Fruit fly (Drosophila melanogaster) whole organism, prepupa: ENCODE data around the gene CG14312.

Experiments used
- CG10631 ChIP-seq: fragments of 200-800 bp; sonication (Bioruptor generic); optimal IDR thresholded peaks from 2 replicates; lab custom pipeline; 2016; ENCODE audit warnings: missing biosample characterization, missing genetic modification characterization
- CG10669 ChIP-seq: fragments of 200-800 bp; sonication (Bioruptor generic); optimal IDR thresholded peaks from 3 replicates; lab custom pipeline; 2018; ENCODE audit warnings: missing biosample characterization, mild to moderate bottlenecking, missing genetic modification characterization, moderate library complexity
- CG11294 ChIP-seq: fragments of 200-800 bp; sonication (Bioruptor generic); IDR thresholded peaks from 2 replicates; pipeline ENCODE4 v1.3.6; 2022; ENCODE audit warnings: missing biosample characterization, missing genetic modification characterization
- CG11902 ChIP-seq: fragments of 200-800 bp; sonication (Bioruptor generic); optimal IDR thresholded peaks from 3 replicates; lab custom pipeline; 2016; ENCODE audit warnings: missing biosample characterization, missing genetic modification characterization
- CG15336 ChIP-seq: fragments of 200-800 bp; sonication (Bioruptor generic); IDR thresholded peaks from 2 replicates; pipeline ENCODE4 v1.3.6; 2022; ENCODE audit warnings: missing biosample characterization, missing genetic modification characterization
- CG1621 ChIP-seq: fragments of 200-800 bp; sonication (Bioruptor generic); optimal IDR thresholded peaks from 3 replicates; lab custom pipeline; 2018; ENCODE audit warnings: missing biosample characterization, mild to moderate bottlenecking, missing genetic modification characterization
- CG16779 ChIP-seq: fragments of 200-800 bp; sonication (Bioruptor generic); optimal IDR thresholded peaks from 3 replicates; lab custom pipeline; 2017; ENCODE audit warnings: missing biosample characterization, mild to moderate bottlenecking, missing genetic modification characterization
- CG31627 ChIP-seq: fragments of 200-800 bp; sonication (Bioruptor generic); optimal IDR thresholded peaks from 3 replicates; lab custom pipeline; 2016; ENCODE audit warnings: missing biosample characterization, missing genetic modification characterization
- CG34406 ChIP-seq: fragments of 200-800 bp; sonication (Bioruptor generic); optimal IDR thresholded peaks from 3 replicates; lab custom pipeline; 2016; ENCODE audit warnings: missing biosample characterization, missing genetic modification characterization
- CG3919 ChIP-seq: fragments of 200-800 bp; sonication (Bioruptor generic); optimal IDR thresholded peaks from 3 replicates; lab custom pipeline; 2016; ENCODE audit warnings: missing biosample characterization, missing genetic modification characterization
- CG4318 ChIP-seq: fragments of 200-800 bp; sonication (Bioruptor generic); optimal IDR thresholded peaks from 3 replicates; lab custom pipeline; 2017; ENCODE audit warnings: missing biosample characterization, mild to moderate bottlenecking, missing genetic modification characterization
- CG6276 ChIP-seq: fragments of 200-800 bp; sonication (Bioruptor generic); optimal IDR thresholded peaks from 2 replicates; lab custom pipeline; 2017; ENCODE audit warnings: missing biosample characterization, mild to moderate bottlenecking, missing genetic modification characterization
- CG6808 ChIP-seq: fragments of 200-800 bp; sonication (Bioruptor generic); optimal IDR thresholded peaks from 3 replicates; lab custom pipeline; 2017; ENCODE audit warnings: missing biosample characterization, missing genetic modification characterization, mild to moderate bottlenecking, moderate library complexity, missing genetic modification reagents
- CG7368 ChIP-seq: fragments of 200-800 bp; sonication (Bioruptor generic); optimal IDR thresholded peaks from 3 replicates; lab custom pipeline; 2016; ENCODE audit warnings: missing biosample characterization, missing genetic modification characterization
- CG8119 ChIP-seq: fragments of 200-800 bp; sonication (Bioruptor generic); IDR thresholded peaks from 3 replicates; pipeline ENCODE4 v1.3.6; 2022; ENCODE audit warnings: missing biosample characterization, missing genetic modification characterization
- CG8319 ChIP-seq: fragments of 200-800 bp; sonication (Bioruptor generic); optimal IDR thresholded peaks from 3 replicates; lab custom pipeline; 2016; ENCODE audit warnings: missing biosample characterization, missing genetic modification characterization
- CG8632 ChIP-seq: fragments of 200-800 bp; sonication (Bioruptor generic); optimal IDR thresholded peaks from 3 replicates; lab custom pipeline; 2016; ENCODE audit warnings: missing biosample characterization, missing genetic modification characterization
- CG9139 ChIP-seq: fragments of 200-800 bp; sonication (Bioruptor generic); optimal IDR thresholded peaks from 3 replicates; lab custom pipeline; 2017; ENCODE audit warnings: missing biosample characterization, mild to moderate bottlenecking, missing genetic modification characterization
- Eip75B ChIP-seq: fragments of 200-800 bp; sonication (Bioruptor generic); optimal IDR thresholded peaks from 3 replicates; lab custom pipeline; 2016; ENCODE audit warnings: missing biosample characterization, missing genetic modification characterization
- Eip78C ChIP-seq: fragments of 200-800 bp; sonication (Bioruptor generic); peaks from one replicate; lab custom pipeline; 2016; ENCODE audit warnings: missing biosample characterization, missing genetic modification characterization
- Eip93F ChIP-seq: fragments of 200-800 bp; sonication (Bioruptor generic); optimal IDR thresholded peaks from 2 replicates; lab custom pipeline; 2016; ENCODE audit warnings: missing biosample characterization, mild to moderate bottlenecking, missing genetic modification characterization
- Ets21C ChIP-seq: fragments of 200-800 bp; sonication (Bioruptor generic); optimal IDR thresholded peaks from 3 replicates; lab custom pipeline; 2016; ENCODE audit warnings: missing biosample characterization, missing genetic modification characterization
- Ets96B ChIP-seq: fragments of 200-800 bp; optimal IDR thresholded peaks from 2 replicates; lab custom pipeline; 2019; ENCODE audit warnings: missing biosample characterization, mild to moderate bottlenecking, missing genetic modification characterization, moderate library complexity
- Gug ChIP-seq: fragments of 200-800 bp; sonication (Bioruptor generic); IDR thresholded peaks from 2 replicates; pipeline ENCODE4 v1.3.6; 2022; ENCODE audit warnings: missing biosample characterization, missing genetic modification characterization
- Hr4 ChIP-seq: fragments of 200-800 bp; sonication (Bioruptor generic); optimal IDR thresholded peaks from 3 replicates; lab custom pipeline; 2016; ENCODE audit warnings: missing biosample characterization, missing genetic modification characterization
- Lpt ChIP-seq: fragments of 200-800 bp; sonication (Bioruptor generic); optimal IDR thresholded peaks from 3 replicates; lab custom pipeline; 2016; ENCODE audit warnings: missing biosample characterization, missing genetic modification characterization
- Met ChIP-seq: fragments of 200-800 bp; sonication (Bioruptor generic); optimal IDR thresholded peaks from 3 replicates; lab custom pipeline; 2016; ENCODE audit warnings: missing biosample characterization, missing genetic modification characterization
- OdsH ChIP-seq: fragments of 200-800 bp; sonication (Bioruptor generic); optimal IDR thresholded peaks from 3 replicates; lab custom pipeline; 2016; ENCODE audit warnings: missing biosample characterization, missing genetic modification characterization
- Sox102F ChIP-seq: fragments of 200-800 bp; sonication (Bioruptor generic); optimal IDR thresholded peaks from 2 replicates; lab custom pipeline; 2016; ENCODE audit warnings: missing biosample characterization, mild to moderate bottlenecking, missing genetic modification characterization
- Sox14 ChIP-seq: fragments of 200-800 bp; sonication (Bioruptor generic); optimal IDR thresholded peaks from 3 replicates; lab custom pipeline; 2016; ENCODE audit warnings: missing biosample characterization, missing genetic modification characterization
- Sox15 ChIP-seq: fragments of 200-800 bp; sonication (Bioruptor generic); optimal IDR thresholded peaks from 3 replicates; lab custom pipeline; 2016; ENCODE audit warnings: missing biosample characterization, missing genetic modification characterization
- achi ChIP-seq: fragments of 200-800 bp; sonication (Bioruptor generic); optimal IDR thresholded peaks from 3 replicates; lab custom pipeline; 2016; ENCODE audit warnings: missing biosample characterization, missing genetic modification characterization
- acj6 ChIP-seq: fragments of 200-800 bp; sonication (Bioruptor generic); optimal IDR thresholded peaks from 3 replicates; lab custom pipeline; 2016; ENCODE audit warnings: missing biosample characterization, missing genetic modification characterization
- dac ChIP-seq: fragments of 200-800 bp; sonication (Bioruptor generic); optimal IDR thresholded peaks from 2 replicates; lab custom pipeline; 2017; ENCODE audit warnings: missing biosample characterization, mild to moderate bottlenecking, missing genetic modification characterization
- dsx ChIP-seq: fragments of 200-800 bp; optimal IDR thresholded peaks from 3 replicates; lab custom pipeline; 2019; ENCODE audit warnings: missing biosample characterization, mild to moderate bottlenecking, missing genetic modification characterization, moderate library complexity; ENCODE audit not compliant: poor library complexity, severe bottlenecking
- eg ChIP-seq: fragments of 200-800 bp; sonication (Bioruptor generic); IDR thresholded peaks from 3 replicates; pipeline ENCODE4 v1.3.6; 2022; ENCODE audit warnings: missing biosample characterization, missing genetic modification characterization
- esn ChIP-seq: fragments of 200-800 bp; sonication (Bioruptor generic); optimal IDR thresholded peaks from 2 replicates; lab custom pipeline; 2016; ENCODE audit warnings: missing biosample characterization, mild to moderate bottlenecking, missing genetic modification characterization, moderate library complexity
- fd85E ChIP-seq: fragments of 200-800 bp; sonication (Bioruptor generic); optimal IDR thresholded peaks from 3 replicates; lab custom pipeline; 2016; ENCODE audit warnings: missing biosample characterization, missing genetic modification characterization
- lz ChIP-seq: fragments of 200-800 bp; sonication (Bioruptor generic); optimal IDR thresholded peaks from 3 replicates; lab custom pipeline; 2016; ENCODE audit warnings: missing biosample characterization, missing genetic modification characterization
- pdm3 ChIP-seq: fragments of 200-800 bp; sonication (Bioruptor generic); optimal IDR thresholded peaks from 3 replicates; lab custom pipeline; 2016; ENCODE audit warnings: missing biosample characterization, missing genetic modification characterization
- salr ChIP-seq, 2 experiments: fragments of 200-800 bp; sonication (Bioruptor generic); optimal IDR thresholded peaks; 3 replicates each; lab custom pipeline; 2016 to 2018; ENCODE audit warnings: missing biosample characterization in 2 of 2, missing genetic modification characterization in 2 of 2, mild to moderate bottlenecking in 1 of 2
- spab ChIP-seq: fragments of 200-800 bp; sonication (Bioruptor generic); optimal IDR thresholded peaks from 2 replicates; lab custom pipeline; 2017; ENCODE audit warnings: missing biosample characterization, mild to moderate bottlenecking, missing genetic modification characterization, missing genetic modification reagents
- ss ChIP-seq, 2 experiments: fragments of 200-800 bp; sonication (Bioruptor generic); optimal IDR thresholded peaks; 2 replicates in 1 of 2; 3 replicates in 1 of 2; lab custom pipeline; 2017 to 2018; ENCODE audit warnings: mild to moderate bottlenecking in 2 of 2, missing biosample characterization in 2 of 2, missing genetic modification characterization in 2 of 2, moderate library complexity in 1 of 2
- svp ChIP-seq: fragments of 200-800 bp; sonication (Bioruptor generic); peaks from one replicate; lab custom pipeline; 2016; ENCODE audit warnings: missing biosample characterization, missing genetic modification characterization
- topi ChIP-seq: fragments of 200-800 bp; sonication (Bioruptor generic); optimal IDR thresholded peaks from 3 replicates; lab custom pipeline; 2016; ENCODE audit warnings: missing biosample characterization, missing genetic modification characterization
- vri ChIP-seq: fragments of 200-800 bp; sonication (Bioruptor generic); optimal IDR thresholded peaks from 3 replicates; lab custom pipeline; 2016; ENCODE audit warnings: missing biosample characterization, mild to moderate bottlenecking, missing genetic modification characterization

The CG14312 gene

dm6 chr3R:18244171-18245043, 38.9 kb downstream of the CG14312 start (continued):
- TF ChIP-seq Ets21C (GFP tag; lab: Kevin White, UChicago) (no peak), Sox102F (no peak), eg (GFP tag; lab: Robert Waterston, UW) (peak; percentile 47; the same call in 1 of the 3 replicates), esn (GFP tag; lab: Kevin White, UChicago) (no peak), CG1621 (tag; lab: Kevin White, UChicago) (peak; percentile 24), CG8632 (GFP tag; lab: Kevin White, UChicago) (no peak), svp (GFP tag; lab: Kevin White, UChicago) (peak; percentile 100), CG11294 (GFP tag; lab: Robert Waterston, UW) (no peak), Ets96B (tag; lab: Kevin White, UChicago) (no peak), lz (no peak), topi (no peak), Lpt (GFP tag; lab: Kevin White, UChicago) (peak; percentile 79), CG10631 (GFP tag; lab: Kevin White, UChicago) (no peak), CG10669 (no peak), dac (no peak), CG11902 (GFP tag; lab: Kevin White, UChicago) (no peak), vri (GFP tag; lab: Kevin White, UChicago) (peak; percentile 25), CG7368 (no peak), CG34406 (GFP tag; lab: Kevin White, UChicago) (no peak), CG6808 (GFP tag; lab: Kevin White, UChicago) (no peak), Eip93F (no peak), CG8119 (peak; percentile 19; the same call in 2 of the 3 replicates), dsx (GFP tag; lab: Kevin White, UChicago) (peak; percentile 35), OdsH (no peak), Sox15 (no peak), achi (GFP tag; lab: Kevin White, UChicago) (no peak), CG9139 (no peak), Eip75B (GFP tag; lab: Kevin White, UChicago) (peak; percentile 57), Sox14 (GFP tag; lab: Kevin White, UChicago) (peak; percentile 32), salr (GFP tag; optimal IDR thresholded peaks at IDR 0.05; lab: Kevin White, UChicago) (no peak), CG31627 (GFP tag; lab: Kevin White, UChicago) (no peak)

- TF ChIP-seq salr (GFP tag; optimal IDR thresholded peaks at IDR 0.05; lab: Kevin White, UChicago) (no peak), Eip78C (GFP tag; lab: Kevin White, UChicago) (peak; percentile 54), CG3919 (GFP tag; lab: Kevin White, UChicago) (peak; percentile 41), esn (GFP tag; lab: Kevin White, UChicago) (peak; percentile 44), Eip93F (no peak), CG8632 (GFP tag; lab: Kevin White, UChicago) (peak; percentile 32), achi (GFP tag; lab: Kevin White, UChicago) (peak; percentile 56), Hr4 (GFP tag; lab: Kevin White, UChicago) (peak; percentile 30), Met (GFP tag; lab: Kevin White, UChicago) (peak; percentile 53), CG4318 (no peak), CG6276 (GFP tag; lab: Kevin White, UChicago) (peak; percentile 15), ss (GFP tag; optimal IDR thresholded peaks at IDR 0.05; lab: Kevin White, UChicago) (no peak), Ets96B (tag; lab: Kevin White, UChicago) (peak; percentile 10), topi (peak; percentile 43), CG15336 (peak; percentile 28; the same call in 1 of the 2 replicates), CG34406 (GFP tag; lab: Kevin White, UChicago) (peak; percentile 10), fd85E (no peak), CG16779 (tag; lab: Kevin White, UChicago) (no peak), CG11294 (GFP tag; lab: Robert Waterston, UW) (no peak), CG10669 (peak; percentile 31), svp (GFP tag; lab: Kevin White, UChicago) (no peak), spab (GFP tag; lab: Kevin White, UChicago) (no peak), CG10631 (GFP tag; lab: Kevin White, UChicago) (peak; percentile 18), vri (GFP tag; lab: Kevin White, UChicago) (peak; percentile 16), Gug (GFP tag; lab: Robert Waterston, UW) (0 out of 2 replicates have a peak, but pooled peaks have one; percentile 35), CG8119 (no peak; the same call in 1 of the 3 replicates), Sox14 (GFP tag; lab: Kevin White, UChicago) (no peak), dsx (GFP tag; lab: Kevin White, UChicago) (no peak), CG1621 (tag; lab: Kevin White, UChicago) (no peak), Ets21C (GFP tag; lab: Kevin White, UChicago) (no peak), pdm3 (GFP tag; lab: Kevin White, UChicago) (peak; percentile 40), acj6 (GFP tag; lab: Kevin White, UChicago) (peak; percentile 3), eg (GFP tag; lab: Robert Waterston, UW) (peak; percentile 47; the same call in 1 of the 3 replicates), CG8319 (no peak)
These were observed 39.6 kb downstream of the CG14312 start for dm6 chr3R:18243718-18244170.
